Fruit fly (Drosophila melanogaster) whole organism, wandering third instar larva: ENCODE results near the gene CG6409.

Experiments used
- Abd-B ChIP-seq: fragments of >200 bp; optimal IDR thresholded peaks from 2 replicates; lab custom pipeline; 2017; ENCODE audit warnings: missing biosample characterization, missing genetic modification characterization
- CG32264 ChIP-seq: fragments of 200-800 bp; sonication (Bioruptor generic); optimal IDR thresholded peaks from 2 replicates; lab custom pipeline; 2016; ENCODE audit warnings: missing biosample characterization, missing genetic modification characterization
- CG9705 ChIP-seq: fragments of 200-800 bp; sonication (Bioruptor generic); optimal IDR thresholded peaks from 2 replicates; lab custom pipeline; 2018; ENCODE audit warnings: missing biosample characterization, mild to moderate bottlenecking, missing genetic modification characterization
- CrebA ChIP-seq: fragments of 200-800 bp; sonication (Bioruptor generic); optimal IDR thresholded peaks from 2 replicates; lab custom pipeline; 2016; ENCODE audit warnings: missing biosample characterization, mild to moderate bottlenecking, missing genetic modification characterization, borderline replicate concordance
- Dfd ChIP-seq: fragments of >200 bp; optimal IDR thresholded peaks from 2 replicates; lab custom pipeline; 2017; ENCODE audit warnings: missing biosample characterization, missing genetic modification characterization
- Dif ChIP-seq: fragments of 200-275, 200-300 bp; sonication (Bioruptor generic); optimal IDR thresholded peaks from 2 replicates; lab custom pipeline; 2018; ENCODE audit warnings: missing biosample characterization, missing genetic modification characterization; ENCODE audit not compliant: partially characterized antibody
- GATAd ChIP-seq: sonication (Bioruptor generic); optimal IDR thresholded peaks from 2 replicates; lab custom pipeline; 2016; ENCODE audit warnings: missing biosample characterization, missing genetic modification characterization
- HLH106 ChIP-seq: fragments of 200-800 bp; optimal IDR thresholded peaks from 3 replicates; lab custom pipeline; 2019; ENCODE audit warnings: missing biosample characterization, mild to moderate bottlenecking, missing genetic modification characterization, moderate library complexity
- Hnf4 ChIP-seq: fragments of 200-800 bp; sonication (Bioruptor generic); optimal IDR thresholded peaks from 2 replicates; lab custom pipeline; 2016; ENCODE audit warnings: missing biosample characterization, mild to moderate bottlenecking, missing genetic modification characterization
- Hr78 ChIP-seq: fragments of >200 bp; optimal IDR thresholded peaks from 2 replicates; lab custom pipeline; 2017; ENCODE audit warnings: missing biosample characterization, missing genetic modification characterization
- Hr83 ChIP-seq: fragments of 200-300 bp; sonication (Bioruptor generic); optimal IDR thresholded peaks from 2 replicates; lab custom pipeline; 2016; ENCODE audit warnings: missing biosample characterization, mild to moderate bottlenecking, missing genetic modification characterization, moderate library complexity; ENCODE audit not compliant: poor library complexity, severe bottlenecking
- Jra ChIP-seq: sonication (Bioruptor generic); optimal IDR thresholded peaks from 2 replicates; lab custom pipeline; 2016; ENCODE audit warnings: missing biosample characterization, missing genetic modification characterization
- Mio ChIP-seq: sonication (Bioruptor generic); optimal IDR thresholded peaks from 2 replicates; lab custom pipeline; 2016; ENCODE audit warnings: missing biosample characterization, missing genetic modification characterization
- Myc ChIP-seq: fragments of >200 bp; optimal IDR thresholded peaks from 2 replicates; lab custom pipeline; 2017
- N ChIP-seq: fragments of >200 bp; optimal IDR thresholded peaks from 2 replicates; lab custom pipeline; 2018; ENCODE audit warnings: missing biosample characterization, missing external identifiers, missing genetic modification characterization
- OdsH ChIP-seq: fragments of 200-800 bp; sonication (Bioruptor generic); optimal IDR thresholded peaks from 2 replicates; lab custom pipeline; 2016; ENCODE audit warnings: missing biosample characterization, mild to moderate bottlenecking, missing genetic modification characterization
- Rel ChIP-seq, 2 experiments: fragments of 200-800 bp; sonication (Bioruptor generic) in 1 of 2; optimal IDR thresholded peaks; 2 replicates in 1 of 2; 3 replicates in 1 of 2; lab custom pipeline; 2016 to 2019; ENCODE audit warnings: mild to moderate bottlenecking in 2 of 2, missing biosample characterization in 2 of 2, missing genetic modification characterization in 2 of 2, moderate library complexity in 1 of 2
- Sp1 ChIP-seq: fragments of 200-800 bp; sonication (Bioruptor generic); optimal IDR thresholded peaks from 3 replicates; lab custom pipeline; 2019; ENCODE audit warnings: missing biosample characterization, mild to moderate bottlenecking, missing genetic modification characterization, moderate library complexity
- Vsx2 ChIP-seq: fragments of 200-300, 225-300 bp; sonication (Bioruptor generic); optimal IDR thresholded peaks from 2 replicates; lab custom pipeline; 2018; ENCODE audit warnings: missing biosample characterization, missing genetic modification characterization; ENCODE audit not compliant: partially characterized antibody
- br ChIP-seq: fragments of 200-800 bp; sonication (Bioruptor generic); optimal IDR thresholded peaks from 2 replicates; lab custom pipeline; 2016; ENCODE audit warnings: missing biosample characterization, missing genetic modification characterization
- brk ChIP-seq: fragments of 200-800 bp; sonication (Bioruptor generic); optimal IDR thresholded peaks from 2 replicates; lab custom pipeline; 2016; ENCODE audit warnings: missing biosample characterization, mild to moderate bottlenecking, missing genetic modification characterization
- dl ChIP-seq, 2 experiments: fragments of 175-275, 200-275 bp in 1 of 2; fragments of 200-275 bp in 1 of 2; sonication (Bioruptor generic); optimal IDR thresholded peaks; lab custom pipeline; 2018; ENCODE audit warnings: mild to moderate bottlenecking in 2 of 2, missing biosample characterization in 2 of 2, missing genetic modification characterization in 2 of 2, moderate library complexity in 2 of 2; ENCODE audit not compliant: partially characterized antibody in 2 of 2, insufficient read depth in 1 of 2
- dmrt93B ChIP-seq: fragments of 200-800 bp; sonication (Bioruptor generic); optimal IDR thresholded peaks from 2 replicates; lab custom pipeline; 2018; ENCODE audit warnings: missing biosample characterization, mild to moderate bottlenecking, missing genetic modification characterization
- dsf ChIP-seq: sonication (Bioruptor generic); optimal IDR thresholded peaks from 2 replicates; lab custom pipeline; 2016; ENCODE audit warnings: missing biosample characterization, missing genetic modification characterization, borderline replicate concordance
- ey ChIP-seq: fragments of 200-800 bp; sonication (Bioruptor generic); optimal IDR thresholded peaks from 2 replicates; lab custom pipeline; 2016; ENCODE audit warnings: missing biosample characterization, missing genetic modification characterization
- foxo ChIP-seq, 2 experiments: fragments of 200-800 bp; sonication (Bioruptor generic); optimal IDR thresholded peaks; 2 replicates in 1 of 2; 3 replicates in 1 of 2; lab custom pipeline; 2016 to 2017; ENCODE audit warnings: missing biosample characterization in 2 of 2, missing genetic modification characterization in 2 of 2
- fru ChIP-seq: fragments of 200-800 bp; sonication (Bioruptor generic); optimal IDR thresholded peaks from 3 replicates; lab custom pipeline; 2016; ENCODE audit warnings: missing biosample characterization, mild to moderate bottlenecking, missing genetic modification characterization
- h ChIP-seq: fragments of 200-800 bp; sonication (Bioruptor generic); optimal IDR thresholded peaks from 3 replicates; lab custom pipeline; 2016; ENCODE audit warnings: missing biosample characterization, mild to moderate bottlenecking, missing genetic modification characterization
- jim ChIP-seq: fragments of 175-275, 200-325 bp; sonication (Bioruptor generic); optimal IDR thresholded peaks from 2 replicates; lab custom pipeline; 2016; ENCODE audit warnings: missing biosample characterization, mild to moderate bottlenecking, missing genetic modification characterization
- lola ChIP-seq: fragments of >200 bp; optimal IDR thresholded peaks from 2 replicates; lab custom pipeline; 2017; ENCODE audit warnings: missing biosample characterization, missing genetic modification characterization
- pan ChIP-seq: fragments of >200 bp; optimal IDR thresholded peaks from 2 replicates; lab custom pipeline; 2017
- psq ChIP-seq: fragments of 200-800 bp; sonication (Bioruptor generic); optimal IDR thresholded peaks from 3 replicates; lab custom pipeline; 2017; ENCODE audit warnings: missing biosample characterization, mild to moderate bottlenecking, missing genetic modification characterization, moderate library complexity
- rgr ChIP-seq: fragments of 200-800 bp; sonication (Bioruptor generic); optimal IDR thresholded peaks from 3 replicates; lab custom pipeline; 2016; ENCODE audit warnings: missing biosample characterization, mild to moderate bottlenecking, missing genetic modification characterization
- sage ChIP-seq: fragments of 200-800 bp; sonication (Bioruptor generic); optimal IDR thresholded peaks from 2 replicates; lab custom pipeline; 2016; ENCODE audit warnings: missing biosample characterization, mild to moderate bottlenecking, missing genetic modification characterization
- sv ChIP-seq: fragments of 200-800 bp; sonication (Bioruptor generic); optimal IDR thresholded peaks from 3 replicates; lab custom pipeline; 2016; ENCODE audit warnings: missing biosample characterization, missing genetic modification characterization
- tai ChIP-seq: sonication (Bioruptor generic); optimal IDR thresholded peaks from 2 replicates; lab custom pipeline; 2016; ENCODE audit warnings: missing biosample characterization, missing genetic modification characterization
- usp ChIP-seq: fragments of >200 bp; optimal IDR thresholded peaks from 2 replicates; lab custom pipeline; 2017; ENCODE audit warnings: missing biosample characterization, missing genetic modification characterization
- woc ChIP-seq: sonication (Bioruptor generic); optimal IDR thresholded peaks from 2 replicates; lab custom pipeline; 2016; ENCODE audit warnings: missing biosample characterization, mild to moderate bottlenecking, missing genetic modification characterization

The CG6409 gene

DNA sequence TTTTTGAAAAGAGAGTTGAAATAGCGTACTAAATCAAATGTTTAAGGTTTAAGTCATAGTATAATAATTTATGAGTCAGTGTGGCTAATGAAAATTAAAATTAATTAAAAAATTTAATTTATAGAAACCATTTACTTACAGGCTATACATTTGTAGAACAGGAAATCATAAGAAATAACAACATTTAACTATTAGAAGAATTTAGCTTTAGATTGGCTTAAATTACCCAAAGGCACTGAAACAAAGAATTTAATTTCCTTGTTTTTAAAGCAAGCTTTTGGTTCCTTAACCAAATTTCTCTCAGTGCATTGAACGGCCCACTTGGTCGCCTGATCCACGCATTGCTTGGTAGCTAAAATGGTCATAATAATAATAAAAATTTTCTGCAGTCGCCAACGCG, 21.3 kb upstream of the CG6409 start:
- TF ChIP-seq woc (GFP tag; lab: Kevin White, UChicago): no peak
- no peak for TF ChIP-seq psq (GFP tag; lab: Kevin White, UChicago)
- no peak for TF ChIP-seq Sp1 (GFP tag; lab: Kevin White, UChicago)
- TF ChIP-seq GATAd (GFP tag; lab: Kevin White, UChicago): no peak
- no peak for TF ChIP-seq sage (GFP tag; lab: Kevin White, UChicago)
- TF ChIP-seq fru: no peak
- no peak for TF ChIP-seq CG9705 (GFP tag; lab: Kevin White, UChicago)
- TF ChIP-seq Hr83 (GFP tag; lab: Kevin White, UChicago): no peak
- TF ChIP-seq Dif: no peak
- TF ChIP-seq dmrt93B (GFP tag; lab: Kevin White, UChicago): no peak
- TF ChIP-seq Dfd (GFP tag; lab: Kevin White, UChicago): no peak
- TF ChIP-seq CG32264 (GFP tag; lab: Kevin White, UChicago): no peak
- TF ChIP-seq foxo (GFP tag; optimal IDR thresholded peaks at IDR 0.05; lab: Kevin White, UChicago): no peak
- no peak for TF ChIP-seq Myc (lab: Kevin White, UChicago)
- no peak for TF ChIP-seq sv (GFP tag; lab: Kevin White, UChicago)
- no peak for TF ChIP-seq Abd-B (GFP tag; lab: Kevin White, UChicago)
- TF ChIP-seq Mio (GFP tag; lab: Kevin White, UChicago): no peak
- TF ChIP-seq ey (GFP tag; lab: Kevin White, UChicago): no peak
- TF ChIP-seq Jra (GFP tag; lab: Kevin White, UChicago): no peak

DNA sequence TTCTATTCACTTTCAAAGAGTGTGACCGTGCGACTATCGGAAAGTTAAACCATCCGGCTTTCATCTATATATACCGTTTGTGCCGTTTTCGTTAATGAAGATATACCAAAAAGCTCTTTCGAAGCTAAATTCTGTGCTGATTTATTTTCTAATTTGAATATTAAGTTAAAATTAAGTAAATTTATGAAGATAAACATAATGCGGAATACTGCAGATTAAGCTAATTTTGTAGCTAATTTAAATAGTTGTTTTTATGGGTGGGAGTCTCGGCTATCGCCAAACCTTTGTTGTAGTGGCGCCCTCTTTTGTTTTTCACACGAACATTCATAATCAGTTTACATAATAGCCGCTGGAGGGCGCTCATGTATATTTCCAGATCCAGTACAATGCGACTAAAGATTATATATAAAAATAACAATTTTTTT, 16.9 kb upstream of the CG6409 start, which contains the start of gene Aps:
Aps (minus strand) TSS at position 37 of the 425 bp plus-strand sequence.
- TF ChIP-seq pan (lab: Kevin White, UChicago): no peak
- peak; percentile 15 for TF ChIP-seq CG9705 (GFP tag; lab: Kevin White, UChicago)
- TF ChIP-seq brk (GFP tag; lab: Kevin White, UChicago): peak; percentile 46
- TF ChIP-seq Hr78 (GFP tag; lab: Kevin White, UChicago): no peak
- TF ChIP-seq sage (GFP tag; lab: Kevin White, UChicago): no peak
- TF ChIP-seq tai (GFP tag; lab: Kevin White, UChicago): peak; percentile 78
- peak; percentile 23 for TF ChIP-seq OdsH (GFP tag; lab: Kevin White, UChicago)
- TF ChIP-seq psq (GFP tag; lab: Kevin White, UChicago): peak; percentile 80
- peak; percentile 43 for TF ChIP-seq HLH106
- peak; percentile 48 for TF ChIP-seq br (GFP tag; lab: Kevin White, UChicago)
- no peak for TF ChIP-seq jim
- TF ChIP-seq ey (GFP tag; lab: Kevin White, UChicago): peak; percentile 35
- TF ChIP-seq fru: peak; percentile 48
- no peak for TF ChIP-seq Rel (GFP tag; optimal IDR thresholded peaks at IDR 0.05; lab: Kevin White, UChicago)
- no peak for TF ChIP-seq Rel (tag; optimal IDR thresholded peaks at IDR 0.05; lab: Kevin White, UChicago)
- peak; percentile 89 for TF ChIP-seq Myc (lab: Kevin White, UChicago)
- no peak for TF ChIP-seq dsf (GFP tag; lab: Kevin White, UChicago)
- no peak for TF ChIP-seq lola (GFP tag; lab: Kevin White, UChicago)
- TF ChIP-seq Abd-B (GFP tag; lab: Kevin White, UChicago): no peak
- TF ChIP-seq woc (GFP tag; lab: Kevin White, UChicago): no peak
- TF ChIP-seq Hnf4 (GFP tag; lab: Kevin White, UChicago): peak; percentile 67
- TF ChIP-seq Dif: no peak
- TF ChIP-seq Dfd (GFP tag; lab: Kevin White, UChicago): no peak
- no peak for TF ChIP-seq dl (GFP tag; optimal IDR thresholded peaks at IDR 0.05; lab: Kevin White, UChicago; ENCODE audit: insufficient read depth in 1 of 2, partially characterized antibody in 2 of 2)
- no peak for TF ChIP-seq N (GFP tag; lab: Kevin White, UChicago)
- TF ChIP-seq CG32264 (GFP tag; lab: Kevin White, UChicago): no peak
- TF ChIP-seq dmrt93B (GFP tag; lab: Kevin White, UChicago): no peak
- peak in 1 of 2 experiments; percentile 63 for TF ChIP-seq foxo (GFP tag; optimal IDR thresholded peaks at IDR 0.05; lab: Kevin White, UChicago)
- no peak for TF ChIP-seq usp (GFP tag; lab: Kevin White, UChicago)
- TF ChIP-seq Hr83 (GFP tag; lab: Kevin White, UChicago): peak; percentile 47
- peak; percentile 63 for TF ChIP-seq h (GFP tag; lab: Kevin White, UChicago)
- peak; percentile 15 for TF ChIP-seq sv (GFP tag; lab: Kevin White, UChicago)
- no peak for TF ChIP-seq Mio (GFP tag; lab: Kevin White, UChicago)
- no peak for TF ChIP-seq Jra (GFP tag; lab: Kevin White, UChicago)
- no peak for TF ChIP-seq Sp1 (GFP tag; lab: Kevin White, UChicago)
- peak; percentile 78 for TF ChIP-seq Vsx2 (GFP tag; lab: Kevin White, UChicago)
- no peak for TF ChIP-seq CrebA
- no peak for TF ChIP-seq GATAd (GFP tag; lab: Kevin White, UChicago)
- peak; percentile 38 for TF ChIP-seq rgr (GFP tag; lab: Kevin White, UChicago)
- TF ChIP-seq, all 38 proteins: peak for 17
